Fruit fly (Drosophila melanogaster): ENCODE results near the gene rb.

The rb gene

dm6 chrX:4508072-4508644, 32.3 kb downstream of the rb start:
- no peak for TF ChIP-seq fd96Ca (GFP tag; IDR thresholded peaks at IDR 0.05)
- no peak for TF ChIP-seq D1 (tag; optimal IDR thresholded peaks at IDR 0.05)
- TF ChIP-seq CG8301 (tag; optimal IDR thresholded peaks at IDR 0.05), result no peak
- TF ChIP-seq Pif1A (GFP tag; optimal IDR thresholded peaks at IDR 0.05), result no peak
- no peak for TF ChIP-seq gl (tag; optimal IDR thresholded peaks at IDR 0.05)
- TF ChIP-seq Ets98B (GFP tag; IDR thresholded peaks at IDR 0.05), result no peak
- TF ChIP-seq CG12605 (GFP tag; IDR thresholded peaks at IDR 0.05), result no peak
- no peak for TF ChIP-seq Pif1B (GFP tag; optimal IDR thresholded peaks at IDR 0.05)
- no peak for TF ChIP-seq CG13204 (GFP tag; optimal IDR thresholded peaks at IDR 0.05)
- TF ChIP-seq rn (GFP tag; IDR thresholded peaks at IDR 0.05), result no peak
- no peak for TF ChIP-seq CG17806 (tag; optimal IDR thresholded peaks at IDR 0.05)
- no peak for TF ChIP-seq EcR (GFP tag; optimal IDR thresholded peaks at IDR 0.05)
- TF ChIP-seq CG10348 (GFP tag; IDR thresholded peaks at IDR 0.05), result no peak
- TF ChIP-seq CG32121 (GFP tag; IDR thresholded peaks at IDR 0.05), result no peak
- TF ChIP-seq CG9948 (tag; optimal IDR thresholded peaks at IDR 0.05), result no peak
- TF ChIP-seq CG34367 (tag; optimal IDR thresholded peaks at IDR 0.05), result no peak
- no peak for TF ChIP-seq CG4496 (GFP tag; IDR thresholded peaks at IDR 0.05)
- TF ChIP-seq Snoo (tag; optimal IDR thresholded peaks at IDR 0.05), result no peak
- no peak for TF ChIP-seq CG14655 (GFP tag; optimal IDR thresholded peaks at IDR 0.05)

dm6 chrX:4507121-4507520, 33.3 kb downstream of the rb start:
- peak; percentile 75 for TF ChIP-seq CG4496 (GFP tag; IDR thresholded peaks at IDR 0.05)
- no peak for TF ChIP-seq rn (GFP tag; IDR thresholded peaks at IDR 0.05)
- TF ChIP-seq CG34367 (tag; optimal IDR thresholded peaks at IDR 0.05), result peak; percentile 16
- TF ChIP-seq CG13204 (GFP tag; optimal IDR thresholded peaks at IDR 0.05), result peak; percentile 10
- peak; percentile 50 for TF ChIP-seq Snoo (tag; optimal IDR thresholded peaks at IDR 0.05)
- peak; percentile 6 for TF ChIP-seq Pif1A (GFP tag; optimal IDR thresholded peaks at IDR 0.05)
- TF ChIP-seq CG10348 (GFP tag; IDR thresholded peaks at IDR 0.05), result no peak
- no peak for TF ChIP-seq Ets98B (GFP tag; IDR thresholded peaks at IDR 0.05)
- peak; percentile 34 for TF ChIP-seq CG14655 (GFP tag; optimal IDR thresholded peaks at IDR 0.05)
- TF ChIP-seq gl (tag; optimal IDR thresholded peaks at IDR 0.05), result no peak
- TF ChIP-seq CG17806 (tag; optimal IDR thresholded peaks at IDR 0.05), result no peak
- no peak; the same call in 2 of the 3 replicates for TF ChIP-seq fd96Ca (GFP tag; IDR thresholded peaks at IDR 0.05)
- TF ChIP-seq CG15710 (tag; optimal IDR thresholded peaks at IDR 0.05), result no peak
- TF ChIP-seq EcR (GFP tag; optimal IDR thresholded peaks at IDR 0.05), result no peak
- TF ChIP-seq D1 (tag; optimal IDR thresholded peaks at IDR 0.05), result no peak
- no peak for TF ChIP-seq CG8159 (tag; optimal IDR thresholded peaks at IDR 0.05)
- TF ChIP-seq CG9948 (tag; optimal IDR thresholded peaks at IDR 0.05), result no peak
- TF ChIP-seq Pif1B (GFP tag; optimal IDR thresholded peaks at IDR 0.05), result peak; percentile 3
- TF ChIP-seq CG12605 (GFP tag; IDR thresholded peaks at IDR 0.05), result no peak
- TF ChIP-seq CG32121 (GFP tag; IDR thresholded peaks at IDR 0.05), result no peak
- TF ChIP-seq CG8301 (tag; optimal IDR thresholded peaks at IDR 0.05), result no peak

- TF ChIP-seq D1 (tag; optimal IDR thresholded peaks at IDR 0.05) (no peak), CG12605 (GFP tag; IDR thresholded peaks at IDR 0.05) (no peak), CG8159 (tag; optimal IDR thresholded peaks at IDR 0.05) (no peak), CG15710 (tag; optimal IDR thresholded peaks at IDR 0.05) (no peak), EcR (GFP tag; optimal IDR thresholded peaks at IDR 0.05) (no peak), CG14655 (GFP tag; optimal IDR thresholded peaks at IDR 0.05) (no peak), CG9948 (tag; optimal IDR thresholded peaks at IDR 0.05) (no peak), Pif1B (GFP tag; optimal IDR thresholded peaks at IDR 0.05) (no peak), CG10348 (GFP tag; IDR thresholded peaks at IDR 0.05) (no peak), CG32121 (GFP tag; IDR thresholded peaks at IDR 0.05) (no peak), CG4496 (GFP tag; IDR thresholded peaks at IDR 0.05) (no peak), rn (GFP tag; IDR thresholded peaks at IDR 0.05) (no peak), CG17806 (tag; optimal IDR thresholded peaks at IDR 0.05) (no peak), Ets98B (GFP tag; IDR thresholded peaks at IDR 0.05) (no peak), fd96Ca (GFP tag; IDR thresholded peaks at IDR 0.05) (no peak), CG13204 (GFP tag; optimal IDR thresholded peaks at IDR 0.05) (no peak), Snoo (tag; optimal IDR thresholded peaks at IDR 0.05) (no peak)
Observed at dm6 chrX:4505318-4505717, 35.1 kb downstream of the rb start.

DNA sequence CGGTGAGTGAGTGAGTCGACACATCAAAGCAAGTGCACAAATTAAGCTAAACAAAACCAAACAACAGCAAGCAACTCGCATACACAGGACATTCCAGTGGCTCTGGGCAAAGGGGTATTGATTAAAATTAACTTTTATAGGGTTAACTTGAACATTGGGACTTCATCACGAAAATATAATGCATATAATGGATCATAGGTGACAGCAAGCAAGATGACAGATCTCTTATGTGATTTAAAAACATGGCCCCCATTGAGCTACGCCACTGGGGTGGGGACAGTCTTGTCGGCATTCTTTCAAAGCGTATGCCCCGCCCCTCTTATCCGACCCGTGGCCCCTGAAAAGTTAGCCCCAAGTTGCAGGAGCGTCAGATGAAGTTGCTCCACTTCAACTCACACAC, 36.9 kb downstream of the rb start:
- TF ChIP-seq CG32121 (GFP tag; IDR thresholded peaks at IDR 0.05) (no peak), CG13204 (GFP tag; optimal IDR thresholded peaks at IDR 0.05) (no peak), D1 (tag; optimal IDR thresholded peaks at IDR 0.05) (no peak), CG9948 (tag; optimal IDR thresholded peaks at IDR 0.05) (peak; percentile 40), CG4496 (GFP tag; IDR thresholded peaks at IDR 0.05) (no peak), Pif1A (GFP tag; optimal IDR thresholded peaks at IDR 0.05) (peak; percentile 20), Snoo (tag; optimal IDR thresholded peaks at IDR 0.05) (no peak), CG10348 (GFP tag; IDR thresholded peaks at IDR 0.05) (no peak), CG8159 (tag; optimal IDR thresholded peaks at IDR 0.05) (peak; percentile 51), CG15710 (tag; optimal IDR thresholded peaks at IDR 0.05) (peak; percentile 39), CG34367 (tag; optimal IDR thresholded peaks at IDR 0.05) (peak; percentile 27), gl (tag; optimal IDR thresholded peaks at IDR 0.05) (no peak), CG8301 (tag; optimal IDR thresholded peaks at IDR 0.05) (peak; percentile 20), CG12605 (GFP tag; IDR thresholded peaks at IDR 0.05) (0 out of 2 replicates have a peak, but pooled peaks have one; percentile 13), CG14655 (GFP tag; optimal IDR thresholded peaks at IDR 0.05) (peak; percentile 44), Ets98B (GFP tag; IDR thresholded peaks at IDR 0.05) (no peak), rn (GFP tag; IDR thresholded peaks at IDR 0.05) (no peak), CG17806 (tag; optimal IDR thresholded peaks at IDR 0.05) (peak; percentile 34), EcR (GFP tag; optimal IDR thresholded peaks at IDR 0.05) (no peak), fd96Ca (GFP tag; IDR thresholded peaks at IDR 0.05) (0 out of 3 replicates have a peak, but pooled peaks have one; percentile 13), Pif1B (GFP tag; optimal IDR thresholded peaks at IDR 0.05) (peak; percentile 27)

DNA sequence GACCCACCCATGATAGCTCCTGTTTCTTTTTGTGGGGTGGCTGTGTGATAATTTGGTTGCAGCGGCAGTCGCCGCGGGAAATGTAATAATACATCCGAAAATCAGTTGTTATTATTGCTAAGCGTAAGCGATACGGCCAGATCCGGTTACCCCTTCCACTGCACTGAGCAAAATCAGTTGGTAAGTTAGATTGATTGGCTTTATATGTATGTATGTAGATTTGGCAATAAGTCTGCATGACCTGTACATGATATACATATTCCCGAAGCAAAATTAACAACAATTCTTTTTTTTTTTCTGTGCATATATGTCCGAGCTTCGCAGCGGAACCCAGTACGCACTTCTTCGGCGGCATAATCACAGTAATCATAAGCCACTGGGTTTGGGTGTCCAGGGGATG, 42.2 kb downstream of the rb start:
- TF ChIP-seq CG15710 (tag; optimal IDR thresholded peaks at IDR 0.05) (no peak), rn (GFP tag; IDR thresholded peaks at IDR 0.05) (no peak), CG4496 (GFP tag; IDR thresholded peaks at IDR 0.05) (no peak), Pif1A (GFP tag; optimal IDR thresholded peaks at IDR 0.05) (no peak), EcR (GFP tag; optimal IDR thresholded peaks at IDR 0.05) (no peak), Ets98B (GFP tag; IDR thresholded peaks at IDR 0.05) (no peak), CG10348 (GFP tag; IDR thresholded peaks at IDR 0.05) (no peak), D1 (tag; optimal IDR thresholded peaks at IDR 0.05) (no peak), Pif1B (GFP tag; optimal IDR thresholded peaks at IDR 0.05) (no peak), CG32121 (GFP tag; IDR thresholded peaks at IDR 0.05) (no peak), CG8159 (tag; optimal IDR thresholded peaks at IDR 0.05) (no peak), CG8301 (tag; optimal IDR thresholded peaks at IDR 0.05) (no peak)
